Worm (Caenorhabditis elegans) whole organism, L1 larva: ENCODE results near the gene F54H5.2.
A peak's percentile ranks its signal among the peaks of the same experiment; 100 is the strongest.

Source experiments
- C04F5.9 ChIP-seq: sonication (generic microtip); optimal IDR thresholded peaks from 2 replicates; lab custom pipeline; 2016; ENCODE audit warnings: missing genetic modification characterization, missing compliant biosample characterization
- C16A3.4 ChIP-seq: fragments of 150-350 bp; optimal IDR thresholded peaks from 2 replicates; lab custom pipeline; 2014; ENCODE audit warnings: missing biosample characterization, missing genetic modification characterization
- C34B4.2 ChIP-seq: sonication (generic microtip); optimal IDR thresholded peaks from 2 replicates; lab custom pipeline; 2017; ENCODE audit warnings: mild to moderate bottlenecking, missing genetic modification characterization, missing compliant biosample characterization
- Y116A8C.19 ChIP-seq: sonication (generic microtip); optimal IDR thresholded peaks from 2 replicates; lab custom pipeline; 2016; ENCODE audit warnings: missing compliant biosample characterization, missing genetic modification characterization, borderline replicate concordance
- ama-1 ChIP-seq: fragments of 150-350 bp; optimal IDR thresholded peaks from 2 replicates; lab custom pipeline; 2014
- ceh-90 ChIP-seq: sonication (generic microtip); optimal IDR thresholded peaks from 2 replicates; lab custom pipeline; 2016; ENCODE audit warnings: missing genetic modification characterization, missing compliant biosample characterization
- efl-1 ChIP-seq, 4 experiments: fragments of 150-350 bp; optimal IDR thresholded peaks in 3 of 4; peaks in 1 of 4; 1 replicate in 1 of 4; 2 replicates in 3 of 4; lab custom pipeline; 2014; ENCODE audit warnings: missing biosample characterization in 2 of 4, missing genetic modification characterization in 2 of 4, missing genetic modification reagents in 2 of 4
- efl-3 ChIP-seq: fragments of 200-800 bp; sonication (Bioruptor generic); optimal IDR thresholded peaks from 2 replicates; lab custom pipeline; 2018; ENCODE audit warnings: mild to moderate bottlenecking, missing genetic modification characterization, missing compliant biosample characterization
- egl-13 ChIP-seq: sonication (generic microtip); optimal IDR thresholded peaks from 2 replicates; lab custom pipeline; 2016; ENCODE audit warnings: missing genotype, missing genetic modification reagents, missing genetic modification characterization, missing compliant biosample characterization
- egl-27 ChIP-seq, 2 experiments: fragments of 150-350 bp in 1 of 2; sonication (generic microtip); optimal IDR thresholded peaks; 3 replicates each; lab custom pipeline; 2017 to 2018; ENCODE audit warnings: missing biosample characterization in 2 of 2, missing genetic modification characterization in 2 of 2, missing genetic modification reagents in 2 of 2
- elt-2 ChIP-seq: sonication (generic microtip); optimal IDR thresholded peaks from 2 replicates; lab custom pipeline; 2016; ENCODE audit warnings: missing genetic modification characterization, mild to moderate bottlenecking, inconsistent platforms, missing compliant biosample characterization, missing genetic modification reagents
- ets-5 ChIP-seq: fragments of 200-800 bp; sonication (Bioruptor generic); IDR thresholded peaks from 2 replicates; pipeline ENCODE4 v1.3.6; 2022; ENCODE audit warnings: missing genetic modification characterization, missing compliant biosample characterization
- grh-1 ChIP-seq: fragments of 200-800 bp; sonication (Bioruptor generic); IDR thresholded peaks from 2 replicates; pipeline ENCODE4 v1.3.6; 2022; ENCODE audit warnings: missing genetic modification reagents, missing genetic modification characterization, missing compliant biosample characterization
- hlh-4 ChIP-seq: sonication (generic microtip); optimal IDR thresholded peaks from 2 replicates; lab custom pipeline; 2016; ENCODE audit warnings: mild to moderate bottlenecking, missing genetic modification characterization, missing compliant biosample characterization
- lin-35 ChIP-seq, 2 experiments: fragments of 150-350 bp; optimal IDR thresholded peaks; 2 replicates each; lab custom pipeline; 2014; ENCODE audit warnings: missing biosample characterization in 2 of 2, missing genetic modification characterization in 2 of 2, missing genetic modification reagents in 2 of 2
- lir-3 ChIP-seq: sonication (generic microtip); optimal IDR thresholded peaks from 2 replicates; lab custom pipeline; 2016; ENCODE audit warnings: mild to moderate bottlenecking, missing genetic modification characterization, moderate library complexity, missing compliant biosample characterization; ENCODE audit not compliant: poor library complexity
- mef-2 ChIP-seq: fragments of 150-350 bp; optimal IDR thresholded peaks from 2 replicates; lab custom pipeline; 2014; ENCODE audit warnings: missing biosample characterization, missing genetic modification characterization
- nhr-11 ChIP-seq: fragments of 150-350 bp; optimal IDR thresholded peaks from 2 replicates; lab custom pipeline; 2014; ENCODE audit warnings: missing biosample characterization, missing genetic modification characterization
- nhr-19 ChIP-seq: fragments of 200-800 bp; sonication (Bioruptor generic); conservative IDR thresholded peaks from 2 replicates; pipeline ENCODE4 v1.3.6; 2022; ENCODE audit warnings: missing genetic modification characterization, missing compliant biosample characterization
- nhr-47 ChIP-seq: sonication (generic microtip); optimal IDR thresholded peaks from 2 replicates; lab custom pipeline; 2016; ENCODE audit warnings: mild to moderate bottlenecking, missing genetic modification characterization, moderate library complexity, missing compliant biosample characterization
- nhr-71 ChIP-seq: sonication (generic microtip); optimal IDR thresholded peaks from 2 replicates; lab custom pipeline; 2016; ENCODE audit warnings: mild to moderate bottlenecking, missing genetic modification characterization, moderate library complexity, missing compliant biosample characterization
- rnt-1 ChIP-seq: sonication (generic microtip); optimal IDR thresholded peaks from 2 replicates; lab custom pipeline; 2016; ENCODE audit warnings: mild to moderate bottlenecking, missing genetic modification characterization, moderate library complexity, missing compliant biosample characterization
- skn-1 ChIP-seq: fragments of 150-350 bp; optimal IDR thresholded peaks from 2 replicates; lab custom pipeline; 2014; ENCODE audit warnings: missing biosample characterization, missing genetic modification characterization
- sptf-1 ChIP-seq: fragments of 150-350 bp; optimal IDR thresholded peaks from 2 replicates; lab custom pipeline; 2014; ENCODE audit warnings: missing biosample characterization, missing genetic modification characterization
- tbx-2 ChIP-seq: sonication (generic microtip); optimal IDR thresholded peaks from 2 replicates; lab custom pipeline; 2016; ENCODE audit warnings: missing genetic modification characterization, missing compliant biosample characterization
- xbp-1 ChIP-seq: sonication (generic microtip); optimal IDR thresholded peaks from 2 replicates; lab custom pipeline; 2016; ENCODE audit warnings: missing genetic modification characterization, missing compliant biosample characterization

The F54H5.2 gene

DNA sequence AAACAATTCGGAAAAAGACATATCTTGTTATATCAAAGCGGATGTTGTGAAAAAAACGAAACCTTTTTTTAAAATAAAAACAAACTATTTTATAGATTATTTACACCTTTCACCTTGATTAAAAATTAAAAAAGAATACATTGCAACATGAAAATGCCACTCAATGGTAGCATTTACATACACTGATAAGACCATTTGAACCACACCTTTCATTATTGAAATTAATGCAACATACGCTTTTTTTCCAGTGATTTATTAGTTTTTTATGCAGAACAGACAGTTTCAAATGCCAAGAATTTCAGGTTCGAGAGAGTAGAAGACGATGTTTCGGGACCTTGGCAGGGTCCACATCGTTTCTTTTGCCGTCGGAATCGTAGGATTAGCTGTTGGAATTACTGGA is 39.3 kb downstream of the F54H5.2 start, which contains the start of gene T19D12.1:
TSS of gene T19D12.1 (plus strand) at position 301 of the 400 bp plus-strand sequence.
- TF ChIP-seq nhr-71 (tag; lab: Kevin White, UChicago) (no peak), skn-1 (tag; lab: Kevin White, UChicago) (no peak), lir-3 (no peak)

DNA sequence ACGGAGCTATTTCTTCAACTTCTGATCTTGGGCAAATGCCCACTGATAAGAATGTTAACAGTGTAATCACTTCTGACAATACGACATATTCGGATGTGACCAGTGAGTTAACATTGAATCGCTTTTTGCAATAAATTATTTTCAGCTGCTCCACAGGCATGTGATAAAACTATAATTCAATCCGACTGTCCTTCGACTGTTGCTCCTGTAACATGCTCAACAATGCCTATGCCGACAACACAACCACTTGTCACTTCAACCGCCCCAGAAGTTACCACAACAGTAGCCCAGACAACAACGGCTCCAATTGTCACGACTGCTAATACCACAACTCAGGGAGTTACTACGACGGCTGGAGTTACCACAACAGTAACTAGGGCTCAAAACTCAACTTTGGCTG is 40.2 kb downstream of the F54H5.2 start:
- TF ChIP-seq C34B4.2 (tag; lab: Kevin White, UChicago), result no peak
- no peak for TF ChIP-seq efl-1 (optimal IDR thresholded peaks at IDR 0.05; lab: Kevin White, UChicago)
- peak in 1 of 2 experiments; percentile 20 for TF ChIP-seq efl-1 (GFP tag; optimal IDR thresholded peaks at IDR 0.05 in 1 of 2; lab: Kevin White, UChicago)

DNA sequence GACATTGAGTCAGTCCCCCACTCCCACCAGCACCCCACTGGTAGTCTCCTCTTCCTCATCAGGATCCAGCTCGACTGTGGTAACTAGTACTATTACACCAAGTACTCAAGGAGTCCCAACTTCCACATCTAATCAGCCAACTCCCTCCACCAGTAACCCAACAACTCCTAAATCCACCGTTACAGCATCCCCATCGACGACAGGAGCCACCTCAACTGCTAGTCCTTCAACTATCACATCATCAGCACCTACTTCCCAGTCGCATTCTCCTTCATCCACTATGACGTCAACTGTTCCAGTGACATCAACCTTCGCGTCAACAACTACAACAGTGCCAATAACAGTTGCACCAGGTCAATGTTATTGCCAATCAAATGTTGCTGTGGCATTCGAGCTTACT is 41.2 kb downstream of the F54H5.2 start:
- TF ChIP-seq egl-13 (tag; lab: Kevin White, UChicago) (no peak), mef-2 (tag; lab: Kevin White, UChicago) (no peak), rnt-1 (tag; lab: Kevin White, UChicago) (no peak), Y116A8C.19 (no peak), efl-3 (no peak), lir-3 (no peak), xbp-1 (tag; lab: Kevin White, UChicago) (no peak), lin-35 (GFP tag; optimal IDR thresholded peaks at IDR 0.05; lab: Kevin White, UChicago) (no peak), ama-1 (no peak), nhr-19 (GFP tag; lab: Robert Waterston, UW) (no peak), sptf-1 (tag; lab: Kevin White, UChicago) (no peak), C04F5.9 (no peak), ets-5 (no peak), hlh-4 (no peak), ceh-90 (tag; lab: Kevin White, UChicago) (no peak), tbx-2 (tag; lab: Kevin White, UChicago) (no peak), egl-27 (tag; optimal IDR thresholded peaks at IDR 0.05; lab: Kevin White, UChicago) (no peak), grh-1 (no peak)

DNA sequence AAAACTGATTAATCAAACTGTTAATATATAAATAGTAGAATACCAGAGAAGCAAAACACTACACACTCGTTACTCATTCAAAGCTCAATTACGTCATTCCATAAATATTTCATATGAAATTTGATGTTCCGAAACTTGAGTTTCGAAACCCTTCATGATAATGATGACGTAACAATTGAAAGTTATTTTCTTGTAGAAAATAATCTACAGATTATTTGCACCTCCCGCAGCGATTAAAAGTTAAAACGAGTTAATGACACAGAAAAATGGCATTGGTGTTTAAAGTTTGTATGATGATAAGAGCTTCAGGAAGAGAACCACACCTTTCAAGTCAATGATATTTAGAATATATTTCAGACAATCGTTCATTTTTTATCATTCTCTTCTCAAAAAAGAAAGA is 46.6 kb downstream of the F54H5.2 start, which contains the start of gene H43E16.1:
TSS of gene H43E16.1 (plus strand) at position 375 of the 400 bp plus-strand sequence.
- peak; percentile 72 for TF ChIP-seq elt-2 (tag; lab: Kevin White, UChicago)
- TF ChIP-seq C16A3.4 (tag; lab: Kevin White, UChicago), result no peak
- TF ChIP-seq efl-1 (optimal IDR thresholded peaks at IDR 0.05; lab: Kevin White, UChicago), result no peak
- peak in 1 of 2 experiments; percentile 43 for TF ChIP-seq efl-1 (GFP tag; optimal IDR thresholded peaks at IDR 0.05 in 1 of 2; lab: Kevin White, UChicago)
- no peak for TF ChIP-seq nhr-11 (tag; lab: Kevin White, UChicago)
- no peak for TF ChIP-seq nhr-47 (tag; lab: Kevin White, UChicago)
- TF ChIP-seq, all 84 proteins: peak for 2
